Fruit fly (Drosophila melanogaster) whole organism, embryonic: ENCODE measurements around the gene CG9166.

Experiments
- Asciz ChIP-seq: fragments of 200-800 bp; sonication (Bioruptor generic); optimal IDR thresholded peaks from 2 replicates; lab custom pipeline; 2017; ENCODE audit warnings: missing biosample characterization, mild to moderate bottlenecking, missing genetic modification characterization, missing genetic modification reagents
- CG10147 ChIP-seq: fragments of 200-800 bp; sonication (Bioruptor generic); optimal IDR thresholded peaks from 2 replicates; lab custom pipeline; 2019; ENCODE audit warnings: missing biosample characterization, mild to moderate bottlenecking, missing genetic modification characterization, moderate library complexity
- CG10431 ChIP-seq: fragments of 200-800 bp; sonication (Bioruptor generic); optimal IDR thresholded peaks from 3 replicates; lab custom pipeline; 2018; ENCODE audit warnings: missing biosample characterization, mild to moderate bottlenecking, missing genetic modification characterization
- CG11085 ChIP-seq: fragments of 200-800 bp; sonication (Bioruptor generic); IDR thresholded peaks from 2 replicates; pipeline ENCODE4 v1.3.6; 2022; ENCODE audit warnings: missing biosample characterization, missing genetic modification characterization
- CG12236 ChIP-seq: fragments of 200-800 bp; sonication (Bioruptor generic); optimal IDR thresholded peaks from 2 replicates; lab custom pipeline; 2016; ENCODE audit warnings: missing biosample characterization, missing genetic modification characterization
- CG12659 ChIP-seq: fragments of 200-800 bp; sonication (Bioruptor generic); optimal IDR thresholded peaks from 3 replicates; lab custom pipeline; 2017; ENCODE audit warnings: mild to moderate bottlenecking, missing biosample characterization, missing genetic modification reagents, missing genetic modification characterization
- CG13296 ChIP-seq: fragments of 200-800 bp; sonication (Bioruptor generic); optimal IDR thresholded peaks from 3 replicates; lab custom pipeline; 2018; ENCODE audit warnings: missing biosample characterization, mild to moderate bottlenecking, missing genetic modification characterization
- CG15514 ChIP-seq: fragments of 200-800 bp; sonication (Bioruptor generic); optimal IDR thresholded peaks from 3 replicates; lab custom pipeline; 2017; ENCODE audit warnings: missing biosample characterization, missing genetic modification characterization, mild to moderate bottlenecking, moderate library complexity, missing genetic modification reagents
- CG1603 ChIP-seq: fragments of 200-800 bp; sonication (Bioruptor generic); optimal IDR thresholded peaks from 2 replicates; lab custom pipeline; 2019; ENCODE audit warnings: missing biosample characterization, mild to moderate bottlenecking, missing genetic modification characterization, moderate library complexity
- CG17361 ChIP-seq: fragments of 200-800 bp; sonication (Bioruptor generic); IDR thresholded peaks from 3 replicates; pipeline ENCODE4 v1.3.6; 2022; ENCODE audit warnings: missing biosample characterization, missing genetic modification characterization
- CG17612 ChIP-seq: fragments of 200-800 bp; sonication (Bioruptor generic); IDR thresholded peaks from 2 replicates; pipeline ENCODE4 v1.3.6; 2022; ENCODE audit warnings: missing biosample characterization, missing genetic modification characterization
- CG17802 ChIP-seq: fragments of 200-800 bp; sonication (Bioruptor generic); optimal IDR thresholded peaks from 2 replicates; lab custom pipeline; 2018; ENCODE audit warnings: missing biosample characterization, mild to moderate bottlenecking, missing genetic modification characterization, moderate library complexity
- CG18262 ChIP-seq: fragments of 200-800 bp; optimal IDR thresholded peaks from 3 replicates; lab custom pipeline; 2019; ENCODE audit warnings: missing biosample characterization, mild to moderate bottlenecking, missing genetic modification characterization, moderate library complexity
- CG2712 ChIP-seq: fragments of 200-800 bp; optimal IDR thresholded peaks from 3 replicates; lab custom pipeline; 2019; ENCODE audit warnings: missing biosample characterization, mild to moderate bottlenecking, missing genetic modification characterization, moderate library complexity
- CG33213 ChIP-seq: fragments of 200-800 bp; sonication (Bioruptor generic); optimal IDR thresholded peaks from 3 replicates; lab custom pipeline; 2016; ENCODE audit warnings: missing biosample characterization, missing genetic modification characterization
- CG3726 ChIP-seq: fragments of 200-800 bp; sonication (Bioruptor generic); IDR thresholded peaks from 3 replicates; pipeline ENCODE4, ENCODE4 v1.3.6; 2022; ENCODE audit warnings: missing biosample characterization, missing genetic modification characterization
- CG4617 ChIP-seq: fragments of 200-800 bp; sonication (Bioruptor generic); optimal IDR thresholded peaks from 3 replicates; lab custom pipeline; 2016; ENCODE audit warnings: missing biosample characterization, missing genetic modification characterization, borderline replicate concordance
- CG4854 ChIP-seq: fragments of 200-800 bp; sonication (Bioruptor generic); optimal IDR thresholded peaks from 2 replicates; lab custom pipeline; 2016; ENCODE audit warnings: missing biosample characterization, missing genetic modification characterization, inconsistent platforms
- CG6272 ChIP-seq: fragments of 200-800 bp; sonication (Bioruptor generic); IDR thresholded peaks from 2 replicates; pipeline ENCODE4 v1.3.6; 2022; ENCODE audit warnings: missing biosample characterization, missing genetic modification characterization
- CG7357 ChIP-seq: fragments of 200-800 bp; sonication (Bioruptor generic); IDR thresholded peaks from 3 replicates; pipeline ENCODE4 v1.3.6; 2022; ENCODE audit warnings: missing biosample characterization, missing genetic modification characterization
- CG7928 ChIP-seq: fragments of 200-800 bp; sonication (Bioruptor generic); optimal IDR thresholded peaks from 2 replicates; lab custom pipeline; 2017; ENCODE audit warnings: missing biosample characterization, mild to moderate bottlenecking, missing genetic modification characterization
- CG8089 ChIP-seq: fragments of 200-800 bp; sonication (Bioruptor generic); optimal IDR thresholded peaks from 3 replicates; lab custom pipeline; 2016; ENCODE audit warnings: missing biosample characterization, missing genetic modification characterization
- CG9817 ChIP-seq: fragments of 200-800 bp; sonication (Bioruptor generic); optimal IDR thresholded peaks from 2 replicates; lab custom pipeline; 2018; ENCODE audit warnings: missing biosample characterization, mild to moderate bottlenecking, missing genetic modification characterization, moderate library complexity
- D ChIP-seq, 2 experiments: fragments of 200-800 bp in 1 of 2; fragments of >200 bp in 1 of 2; sonication (Bioruptor generic) in 1 of 2; optimal IDR thresholded peaks; 2 replicates in 1 of 2; 3 replicates in 1 of 2; lab custom pipeline; 2017; ENCODE audit warnings: mild to moderate bottlenecking in 1 of 2, missing biosample characterization in 1 of 2, missing genetic modification characterization in 1 of 2, missing genetic modification reagents in 1 of 2
- E2f1 ChIP-seq: fragments of 200-800 bp; sonication (Bioruptor generic); IDR thresholded peaks from 2 replicates; pipeline ENCODE4 v1.3.6; 2022; ENCODE audit warnings: missing biosample characterization, missing genetic modification characterization
- H2.0 ChIP-seq: fragments of 200-800 bp; sonication (Bioruptor generic); IDR thresholded peaks from 2 replicates; pipeline ENCODE4 v1.3.6; 2022; ENCODE audit warnings: missing biosample characterization, missing genetic modification characterization
- Hr39 ChIP-seq: fragments of >200 bp; optimal IDR thresholded peaks from 2 replicates; lab custom pipeline; 2017
- Mes4 ChIP-seq: fragments of 200-800 bp; sonication (Bioruptor generic); optimal IDR thresholded peaks from 2 replicates; lab custom pipeline; 2016; ENCODE audit warnings: missing biosample characterization, missing genetic modification characterization
- NC2β ChIP-seq: fragments of 200-800 bp; sonication (Bioruptor generic); optimal IDR thresholded peaks from 2 replicates; lab custom pipeline; 2016; ENCODE audit warnings: missing biosample characterization, missing genetic modification characterization
- Neu2 ChIP-seq: fragments of 200-800 bp; sonication (Bioruptor generic); optimal IDR thresholded peaks from 3 replicates; lab custom pipeline; 2016; ENCODE audit warnings: missing biosample characterization, missing genetic modification characterization, borderline replicate concordance
- Pdp1 ChIP-seq, 2 experiments: fragments of 200-800 bp; sonication (Bioruptor generic); optimal IDR thresholded peaks; 3 replicates each; lab custom pipeline; 2016; ENCODE audit warnings: missing biosample characterization in 2 of 2, missing genetic modification characterization in 2 of 2, mild to moderate bottlenecking in 1 of 2, moderate library complexity in 1 of 2
- Tbp ChIP-seq: fragments of >200 bp; optimal IDR thresholded peaks from 2 replicates; lab custom pipeline; 2018; ENCODE audit warnings: missing biosample characterization, missing genetic modification characterization
- ab ChIP-seq: fragments of 200-800 bp; sonication (Bioruptor generic); optimal IDR thresholded peaks from 2 replicates; lab custom pipeline; 2016; ENCODE audit warnings: missing biosample characterization, missing genetic modification characterization
- al ChIP-seq: fragments of 200-800 bp; sonication (Bioruptor generic); IDR thresholded peaks from 2 replicates; pipeline ENCODE4 v1.3.6; 2022; ENCODE audit warnings: missing biosample characterization, missing genetic modification characterization
- chif ChIP-seq, 2 experiments: fragments of 200-800 bp; sonication (Bioruptor generic); optimal IDR thresholded peaks; 3 replicates each; lab custom pipeline; 2016; ENCODE audit warnings: missing biosample characterization in 2 of 2, missing genetic modification characterization in 2 of 2
- crp ChIP-seq, 2 experiments: fragments of 200-800 bp; sonication (Bioruptor generic); optimal IDR thresholded peaks; 2 replicates in 1 of 2; 3 replicates in 1 of 2; lab custom pipeline; 2017; ENCODE audit warnings: missing biosample characterization in 2 of 2, missing genetic modification characterization in 2 of 2, mild to moderate bottlenecking in 1 of 2, moderate library complexity in 1 of 2
- dpn ChIP-seq, 2 experiments: fragments of 200-800 bp; sonication (Bioruptor generic); optimal IDR thresholded peaks; 3 replicates each; lab custom pipeline; 2016; ENCODE audit warnings: missing biosample characterization in 2 of 2, missing genetic modification characterization in 2 of 2
- gce ChIP-seq: fragments of 200-800 bp; sonication (Bioruptor generic); IDR thresholded peaks from 3 replicates; pipeline ENCODE4 v1.3.6; 2022; ENCODE audit warnings: missing biosample characterization, missing genetic modification characterization
- gcm ChIP-seq: fragments of 200-800 bp; sonication (Bioruptor generic); optimal IDR thresholded peaks from 2 replicates; lab custom pipeline; 2019; ENCODE audit warnings: missing biosample characterization, mild to moderate bottlenecking, missing genetic modification characterization, moderate library complexity
- ken ChIP-seq: fragments of 200-800 bp; sonication (Bioruptor generic); IDR thresholded peaks from 3 replicates; pipeline ENCODE4 v1.3.6; 2022; ENCODE audit warnings: missing biosample characterization, missing genetic modification characterization
- lilli ChIP-seq: fragments of 200-800 bp; sonication (Bioruptor generic); optimal IDR thresholded peaks from 3 replicates; lab custom pipeline; 2016; ENCODE audit warnings: missing biosample characterization, missing genetic modification characterization
- onecut ChIP-seq: fragments of 200-800 bp; sonication (Bioruptor generic); IDR thresholded peaks from 2 replicates; pipeline ENCODE4 v1.3.6; 2022; ENCODE audit warnings: missing biosample characterization, missing genetic modification characterization
- pho ChIP-seq: fragments of 200-800 bp; sonication (Bioruptor generic); optimal IDR thresholded peaks from 2 replicates; lab custom pipeline; 2016; ENCODE audit warnings: missing biosample characterization, missing genetic modification characterization
- row ChIP-seq: fragments of 200-800 bp; sonication (Bioruptor generic); IDR thresholded peaks from 3 replicates; pipeline ENCODE4 v1.3.6; 2022; ENCODE audit warnings: missing biosample characterization, missing genetic modification characterization
- sens ChIP-seq: fragments of 200-800 bp; sonication (Bioruptor generic); peaks from one replicate; lab custom pipeline; 2016; ENCODE audit warnings: missing biosample characterization, missing genetic modification characterization
- stwl ChIP-seq: fragments of 200-800 bp; sonication (Bioruptor generic); optimal IDR thresholded peaks from 3 replicates; lab custom pipeline; 2018; ENCODE audit warnings: missing biosample characterization, mild to moderate bottlenecking, missing genetic modification characterization, moderate library complexity
- tll ChIP-seq, 2 experiments: fragments of 200-800 bp in 1 of 2; fragments of >200 bp in 1 of 2; sonication (Bioruptor generic) in 1 of 2; optimal IDR thresholded peaks; 2 replicates each; lab custom pipeline; 2017 to 2019; ENCODE audit warnings: missing biosample characterization in 2 of 2, missing genetic modification characterization in 2 of 2, mild to moderate bottlenecking in 1 of 2, moderate library complexity in 1 of 2
- unc-4 ChIP-seq: fragments of 200-800 bp; sonication (Bioruptor generic); IDR thresholded peaks from 2 replicates; pipeline ENCODE4 v1.3.6; 2022; ENCODE audit warnings: missing biosample characterization, missing genetic modification characterization; ENCODE audit not compliant: partially characterized antibody
- zen2 ChIP-seq: fragments of 200-800 bp; sonication (Bioruptor generic); IDR thresholded peaks from 3 replicates; pipeline ENCODE4 v1.3.6; 2022; ENCODE audit warnings: missing biosample characterization, missing genetic modification characterization; ENCODE audit not compliant: partially characterized antibody

Gene CG9166

dm6 chr3L:1302234-1302949 is 48.5 kb upstream of the CG9166 start, which contains the start of the genes Rac1 and Acat2 (continued):
- TF ChIP-seq chif (GFP tag; optimal IDR thresholded peaks at IDR 0.05; lab: Kevin White, UChicago) (peak in 1 of 2 experiments; percentile 12), al (GFP tag; lab: Robert Waterston, UW) (no peak), CG11085 (no peak), CG1603 (tag; lab: Kevin White, UChicago) (peak; percentile 40), D (optimal IDR thresholded peaks at IDR 0.05; lab: Kevin White, UChicago) (no peak), D (GFP tag; optimal IDR thresholded peaks at IDR 0.05; lab: Kevin White, UChicago) (no peak), CG17802 (peak; percentile 33), row (GFP tag; lab: Robert Waterston, UW) (peak; percentile 58), dpn (GFP tag; optimal IDR thresholded peaks at IDR 0.05; lab: Kevin White, UChicago) (peak in 1 of 2 experiments; percentile 11), CG8089 (GFP tag; lab: Kevin White, UChicago) (no peak), CG18262 (tag; lab: Kevin White, UChicago) (peak; percentile 16), Hr39 (lab: Kevin White, UChicago) (no peak), onecut (GFP tag; lab: Robert Waterston, UW) (no peak), CG2712 (tag; lab: Kevin White, UChicago) (peak; percentile 56), CG15514 (GFP tag; lab: Kevin White, UChicago) (peak; percentile 61), sens (peak; percentile 76), Neu2 (GFP tag; lab: Kevin White, UChicago) (no peak), H2.0 (GFP tag; lab: Robert Waterston, UW) (no peak), CG12236 (GFP tag; lab: Kevin White, UChicago) (no peak), Mes4 (GFP tag; lab: Kevin White, UChicago) (peak; percentile 13), crp (GFP tag; optimal IDR thresholded peaks at IDR 0.05; lab: Kevin White, UChicago) (peak in 1 of 2 experiments; percentile 23), stwl (peak; percentile 56), tll (GFP tag; optimal IDR thresholded peaks at IDR 0.05; lab: Kevin White, UChicago) (no peak), CG17612 (no peak), gce (GFP tag; lab: Robert Waterston, UW) (no peak), zen2 (GFP tag; lab: Robert Waterston, UW) (no peak), CG10431 (GFP tag; lab: Kevin White, UChicago) (no peak), gcm (GFP tag; lab: Kevin White, UChicago) (no peak), E2f1 (GFP tag; lab: Robert Waterston, UW) (no peak), lilli (peak; percentile 11), CG12659 (GFP tag; lab: Kevin White, UChicago) (peak; percentile 72), CG9817 (tag; lab: Kevin White, UChicago) (no peak), ken (GFP tag; lab: Robert Waterston, UW) (no peak), pho (GFP tag; lab: Kevin White, UChicago) (no peak), CG33213 (GFP tag; lab: Kevin White, UChicago) (peak; percentile 7), CG17361 (peak; percentile 57; the same call in 2 of the 3 replicates), CG10147 (GFP tag; lab: Kevin White, UChicago) (no peak), unc-4 (GFP tag; lab: Robert Waterston, UW) (no peak), CG3726 (GFP tag; lab: Robert Waterston, UW) (no peak), CG7357 (GFP tag; lab: Robert Waterston, UW) (peak; percentile 94), Asciz (no peak), CG4854 (GFP tag; lab: Kevin White, UChicago) (no peak), Tbp (no peak), CG13296 (GFP tag; lab: Kevin White, UChicago) (no peak), NC2β (GFP tag; lab: Kevin White, UChicago) (peak; percentile 5), CG7928 (GFP tag; lab: Kevin White, UChicago) (peak; percentile 64), Pdp1 (GFP tag; optimal IDR thresholded peaks at IDR 0.05; lab: Kevin White, UChicago) (peak in 1 of 2 experiments; percentile 35), CG4617 (GFP tag; lab: Kevin White, UChicago) (peak; percentile 78), CG6272 (GFP tag; lab: Robert Waterston, UW) (no peak), ab (GFP tag; lab: Kevin White, UChicago) (no peak)
